Fruit fly (Drosophila melanogaster) whole organism, embryonic: Measurements from ENCODE around the gene t-Grip84.

Source experiments
- CG1024 ChIP-seq: fragments of 200-800 bp; sonication (Bioruptor generic); IDR thresholded peaks from 2 replicates; pipeline ENCODE4 v1.3.6; 2022; ENCODE audit warnings: missing biosample characterization, missing genetic modification characterization
- CG12155 ChIP-seq: fragments of 200-800 bp; sonication (Bioruptor generic); optimal IDR thresholded peaks from 3 replicates; lab custom pipeline; 2016; ENCODE audit warnings: missing biosample characterization, missing genetic modification characterization
- CG13123 ChIP-seq: fragments of 200-800 bp; sonication (Bioruptor generic); optimal IDR thresholded peaks from 2 replicates; lab custom pipeline; 2016; ENCODE audit warnings: missing biosample characterization, missing genetic modification characterization
- CG17568 ChIP-seq: fragments of 200-800 bp; sonication (Bioruptor generic); optimal IDR thresholded peaks from 2 replicates; lab custom pipeline; 2018; ENCODE audit warnings: missing biosample characterization, mild to moderate bottlenecking, missing genetic modification characterization, moderate library complexity
- Dbx ChIP-seq: fragments of 200-800 bp; sonication (Bioruptor generic); IDR thresholded peaks from 3 replicates; pipeline ENCODE4 v1.3.6; 2022; ENCODE audit warnings: missing biosample characterization, missing genetic modification characterization
- Doc3 ChIP-seq: fragments of 200-800 bp; sonication (Bioruptor generic); IDR thresholded peaks from 3 replicates; pipeline ENCODE4 v1.3.6; 2022; ENCODE audit warnings: missing biosample characterization, missing genetic modification characterization; ENCODE audit not compliant: partially characterized antibody
- Dref ChIP-seq: fragments of 200-800 bp; sonication (Bioruptor generic); IDR thresholded peaks from 2 replicates; pipeline ENCODE4 v1.3.6; 2022; ENCODE audit warnings: missing biosample characterization, missing genetic modification characterization
- az2 ChIP-seq: fragments of 200-800 bp; sonication (Bioruptor generic); optimal IDR thresholded peaks from 3 replicates; lab custom pipeline; 2016; ENCODE audit warnings: missing biosample characterization, missing genetic modification characterization
- lola ChIP-seq, 3 experiments: fragments of >200 bp in 2 of 3; fragments of 200-800 bp in 1 of 3; sonication (Bioruptor generic) in 1 of 3; optimal IDR thresholded peaks; 2 replicates each; lab custom pipeline; 2017 to 2019; ENCODE audit warnings: missing biosample characterization in 3 of 3, missing genetic modification characterization in 3 of 3, mild to moderate bottlenecking in 1 of 3, moderate library complexity in 1 of 3
- pros ChIP-seq: fragments of 200-800 bp; sonication (Bioruptor generic); optimal IDR thresholded peaks from 3 replicates; lab custom pipeline; 2019; ENCODE audit warnings: missing biosample characterization, mild to moderate bottlenecking, missing genetic modification characterization, moderate library complexity
- tup ChIP-seq: fragments of 200-800 bp; sonication (Bioruptor generic); optimal IDR thresholded peaks from 2 replicates; lab custom pipeline; 2016; ENCODE audit warnings: missing biosample characterization, mild to moderate bottlenecking, missing genetic modification characterization, moderate library complexity
- twi ChIP-seq: fragments of 200-800 bp; optimal IDR thresholded peaks from 2 replicates; lab custom pipeline; 2019; ENCODE audit warnings: missing biosample characterization, mild to moderate bottlenecking, missing genetic modification characterization, moderate library complexity

dm6 chr3L:7553062-7553461, 37.7 kb downstream of the t-Grip84 start:
- TF ChIP-seq CG13123 (GFP tag; lab: Kevin White, UChicago), result no peak
- no peak for TF ChIP-seq pros (GFP tag; lab: Kevin White, UChicago)
- TF ChIP-seq CG17568, result no peak
- TF ChIP-seq CG1024, result no peak
- TF ChIP-seq tup (GFP tag; lab: Kevin White, UChicago), result no peak
- TF ChIP-seq Doc3 (GFP tag; lab: Robert Waterston, UW), result no peak
- no peak for TF ChIP-seq Dref (GFP tag; lab: Robert Waterston, UW)
- no peak for TF ChIP-seq Dbx (GFP tag; lab: Robert Waterston, UW)
- TF ChIP-seq twi (tag; lab: Kevin White, UChicago), result no peak
- no peak for TF ChIP-seq CG12155 (GFP tag; lab: Kevin White, UChicago)
- TF ChIP-seq az2 (GFP tag; lab: Kevin White, UChicago), result no peak
- no peak for TF ChIP-seq lola (GFP tag; optimal IDR thresholded peaks at IDR 0.05; lab: Kevin White, UChicago)
